Fruit fly (Drosophila melanogaster): ENCODE results near the gene rdx.

The rdx gene

dm6 chr3R:14017640-14018429 is 14.0 kb downstream of the rdx start (continued):
- TF ChIP-seq CG6175 (GFP tag; IDR thresholded peaks at IDR 0.05) (no peak; the same call in 2 of the 3 replicates), CG17568 (GFP tag; optimal IDR thresholded peaks at IDR 0.05) (no peak), CG3726 (GFP tag; IDR thresholded peaks at IDR 0.05) (0 out of 3 replicates have a peak, but pooled peaks have one; percentile 79), gce (GFP tag; IDR thresholded peaks at IDR 0.05) (peak; percentile 66; the same call in 1 of the 3 replicates), CG1792 (GFP tag; optimal IDR thresholded peaks at IDR 0.05) (no peak), toy (GFP tag; IDR thresholded peaks at IDR 0.05) (no peak), BEAF-32 (GFP tag; optimal IDR thresholded peaks at IDR 0.05) (no peak), Sry-δ (GFP tag; optimal IDR thresholded peaks at IDR 0.05) (no peak), hkb (optimal IDR thresholded peaks at IDR 0.05) (no peak), hkb (GFP tag; IDR thresholded peaks at IDR 0.05) (peak; percentile 80), Ravus (GFP tag; IDR thresholded peaks at IDR 0.05) (0 out of 2 replicates have a peak, but pooled peaks have one; percentile 2), Hr51 (GFP tag; optimal IDR thresholded peaks at IDR 0.05) (peak in 1 of 2 experiments; percentile 98), pnt (GFP tag; optimal IDR thresholded peaks at IDR 0.05) (peak; percentile 31), Elba2 (GFP tag; optimal IDR thresholded peaks at IDR 0.05) (no peak), CG10267 (tag; optimal IDR thresholded peaks at IDR 0.05) (peak; percentile 77), psq (GFP tag; optimal IDR thresholded peaks at IDR 0.05) (peak; percentile 38), sima (GFP tag; optimal IDR thresholded peaks at IDR 0.05) (no peak), CG11723 (GFP tag; optimal IDR thresholded peaks at IDR 0.05) (peak; percentile 66), CG8765 (GFP tag; IDR thresholded peaks at IDR 0.05) (no peak), CG14441 (GFP tag; IDR thresholded peaks at IDR 0.05) (peak; percentile 91), CG6654 (GFP tag; optimal IDR thresholded peaks at IDR 0.05) (peak; percentile 61), CG18011 (GFP tag; optimal IDR thresholded peaks at IDR 0.05) (peak; percentile 33), al (GFP tag; IDR thresholded peaks at IDR 0.05) (0 out of 2 replicates have a peak, but pooled peaks have one; percentile 26), Sox102F (GFP tag; optimal IDR thresholded peaks at IDR 0.05) (peak; percentile 96), CG4617 (GFP tag; optimal IDR thresholded peaks at IDR 0.05; ENCODE audit: borderline replicate concordance) (peak; percentile 48), crp (GFP tag; optimal IDR thresholded peaks at IDR 0.05) (peak in 1 of 2 experiments; percentile 43), vnd (GFP tag; IDR thresholded peaks at IDR 0.05; ENCODE audit: partially characterized antibody) (peak; percentile 43; the same call in 1 of the 3 replicates), Lim3 (GFP tag; IDR thresholded peaks at IDR 0.05) (peak; percentile 78), CG11456 (GFP tag; IDR thresholded peaks at IDR 0.05) (peak; percentile 56; the same call in 1 of the 3 replicates), ems (GFP tag; optimal IDR thresholded peaks at IDR 0.05) (peak; percentile 34), MESR4 (GFP tag; optimal IDR thresholded peaks at IDR 0.05) (no peak), gsb-n (tag; optimal IDR thresholded peaks at IDR 0.05) (peak; percentile 69), prd (optimal IDR thresholded peaks at IDR 0.05) (no peak), prd (GFP tag; IDR thresholded peaks at IDR 0.05) (peak; percentile 75), crol (GFP tag; IDR thresholded peaks at IDR 0.05) (0 out of 2 replicates have a peak, but pooled peaks have one; percentile 7), Ptx1 (GFP tag; IDR thresholded peaks at IDR 0.05) (peak; percentile 93), sd (tag; optimal IDR thresholded peaks at IDR 0.05) (peak; percentile 90), CG4730 (GFP tag; IDR thresholded peaks at IDR 0.05) (peak; percentile 76), CG8281 (tag; optimal IDR thresholded peaks at IDR 0.05) (peak; percentile 76), trh (GFP tag; optimal IDR thresholded peaks at IDR 0.05) (peak; percentile 53), dimm (GFP tag; IDR thresholded peaks at IDR 0.05) (no peak), ap (GFP tag; IDR thresholded peaks at IDR 0.05) (peak; percentile 67), fd102C (GFP tag; optimal IDR thresholded peaks at IDR 0.05) (no peak), Hr78 (GFP tag; optimal IDR thresholded peaks at IDR 0.05) (peak in 1 of 2 experiments; percentile 68), CG10209 (GFP tag; optimal IDR thresholded peaks at IDR 0.05) (peak; percentile 92), caup (GFP tag; optimal IDR thresholded peaks at IDR 0.05; ENCODE audit: severe bottlenecking) (peak; percentile 83), Ada2b (GFP tag; IDR thresholded peaks at IDR 0.05) (peak; percentile 83), fu2 (GFP tag; optimal IDR thresholded peaks at IDR 0.05) (no peak)

All from whole organism, embryonic.